Worm (Caenorhabditis elegans) whole organism, late embryonic: ENCODE data around the gene F01F1.11.

Experiments
- ceh-24 ChIP-seq: sonication (generic microtip); optimal IDR thresholded peaks from 2 replicates; lab custom pipeline; 2016; ENCODE audit warnings: mild to moderate bottlenecking, missing genetic modification characterization, missing compliant biosample characterization
- eyg-1 ChIP-seq: sonication (generic microtip); optimal IDR thresholded peaks from 2 replicates; lab custom pipeline; 2016; ENCODE audit warnings: missing genotype, missing genetic modification characterization, missing compliant biosample characterization

DNA sequence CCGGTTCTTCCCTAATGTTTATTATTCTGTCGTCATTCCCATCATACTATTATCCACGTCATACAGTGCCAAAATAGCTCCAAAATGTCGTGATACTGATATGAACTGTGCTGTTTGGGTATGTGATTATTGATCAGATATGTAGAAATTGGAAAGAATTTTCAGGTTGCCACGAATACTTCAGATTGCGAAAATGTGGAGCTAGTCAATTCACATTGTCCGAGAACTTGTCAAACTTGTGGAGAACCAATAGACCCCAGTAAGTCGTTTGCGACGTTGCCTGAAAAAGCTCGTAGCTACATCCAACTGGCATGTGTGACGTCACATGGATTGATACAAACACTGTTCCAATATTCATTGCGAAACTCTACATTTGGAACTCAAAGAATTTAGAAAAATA lies 12.8 kb upstream of the F01F1.11 start:
- no peak for TF ChIP-seq eyg-1 (tag; lab: Kevin White, UChicago)
- TF ChIP-seq ceh-24: no peak
